Fruit fly (Drosophila melanogaster) whole organism, adult: ENCODE measurements around the gene CG31697.
A peak's percentile ranks its signal among the peaks of the same experiment; 100 is the strongest.

Experiments
- CG11617 ChIP-seq: fragments of 200-800 bp; sonication (Bioruptor generic); optimal IDR thresholded peaks from 2 replicates; lab custom pipeline; 2017; ENCODE audit warnings: mild to moderate bottlenecking, missing biosample characterization, missing genetic modification reagents, missing genetic modification characterization
- CG12768 ChIP-seq: fragments of 200-800 bp; sonication (Bioruptor generic); optimal IDR thresholded peaks from 2 replicates; lab custom pipeline; 2017; ENCODE audit warnings: missing biosample characterization, missing genetic modification characterization, mild to moderate bottlenecking, moderate library complexity, missing genetic modification reagents
- CG14711 ChIP-seq: fragments of 200-800 bp; sonication (Bioruptor generic); optimal IDR thresholded peaks from 2 replicates; lab custom pipeline; 2018; ENCODE audit warnings: missing biosample characterization, mild to moderate bottlenecking, missing genetic modification characterization, moderate library complexity
- CG1620 ChIP-seq: fragments of 200-800 bp; sonication (Bioruptor generic); optimal IDR thresholded peaks from 2 replicates; lab custom pipeline; 2016; ENCODE audit warnings: missing biosample characterization, missing genetic modification characterization
- CG33017 ChIP-seq: fragments of 200-800 bp; sonication (Bioruptor generic); optimal IDR thresholded peaks from 2 replicates; lab custom pipeline; 2018; ENCODE audit warnings: missing biosample characterization, mild to moderate bottlenecking, missing genetic modification characterization, moderate library complexity
- CG5204 ChIP-seq: fragments of 200-800 bp; sonication (Bioruptor generic); optimal IDR thresholded peaks from 2 replicates; lab custom pipeline; 2016; ENCODE audit warnings: missing biosample characterization, missing genetic modification characterization
- CG7045 ChIP-seq: fragments of 200-800 bp; sonication (Bioruptor generic); optimal IDR thresholded peaks from 2 replicates; lab custom pipeline; 2017; ENCODE audit warnings: missing biosample characterization, mild to moderate bottlenecking, missing genetic modification characterization
- CG7101 ChIP-seq: fragments of 200-800 bp; sonication (Bioruptor generic); optimal IDR thresholded peaks from 2 replicates; lab custom pipeline; 2018; ENCODE audit warnings: missing biosample characterization, mild to moderate bottlenecking, missing genetic modification characterization, moderate library complexity
- Clk ChIP-seq: fragments of 200-800 bp; sonication (Bioruptor generic); optimal IDR thresholded peaks from 2 replicates; lab custom pipeline; 2017; ENCODE audit warnings: missing biosample characterization, missing genetic modification characterization
- Crg-1 ChIP-seq: fragments of 200-800 bp; sonication (Bioruptor generic); optimal IDR thresholded peaks from 2 replicates; lab custom pipeline; 2016; ENCODE audit warnings: missing biosample characterization, missing genetic modification characterization
- Hr96 ChIP-seq: fragments of 200-800 bp; sonication (Bioruptor generic); optimal IDR thresholded peaks from 2 replicates; lab custom pipeline; 2016; ENCODE audit warnings: missing biosample characterization, missing genetic modification characterization
- Mnt ChIP-seq: fragments of 200-800 bp; sonication (Bioruptor generic); optimal IDR thresholded peaks from 2 replicates; lab custom pipeline; 2016; ENCODE audit warnings: missing biosample characterization, mild to moderate bottlenecking, missing genetic modification characterization
- bab1 ChIP-seq: fragments of 200-800 bp; sonication (Bioruptor generic); optimal IDR thresholded peaks from 3 replicates; lab custom pipeline; 2019; ENCODE audit warnings: missing biosample characterization, mild to moderate bottlenecking, missing genetic modification characterization, moderate library complexity
- cic ChIP-seq: fragments of 200-800 bp; sonication (Bioruptor generic); optimal IDR thresholded peaks from 2 replicates; lab custom pipeline; 2017; ENCODE audit warnings: missing biosample characterization, mild to moderate bottlenecking, missing genetic modification characterization, moderate library complexity
- cnc ChIP-seq, 2 experiments: fragments of >200 bp; optimal IDR thresholded peaks; 2 replicates each; lab custom pipeline; 2017
- kay ChIP-seq: fragments of 200-800 bp; sonication (Bioruptor generic); peaks from one replicate; lab custom pipeline; 2016; ENCODE audit warnings: missing biosample characterization, missing genetic modification characterization, borderline replicate concordance
- ovo ChIP-seq: fragments of 200-800 bp; sonication (Bioruptor generic); optimal IDR thresholded peaks from 2 replicates; lab custom pipeline; 2016; ENCODE audit warnings: missing biosample characterization, missing genetic modification characterization
- pad ChIP-seq: fragments of 200-800 bp; sonication (Bioruptor generic); optimal IDR thresholded peaks from 3 replicates; lab custom pipeline; 2017; ENCODE audit warnings: missing biosample characterization, missing genetic modification characterization, mild to moderate bottlenecking, moderate library complexity, missing genetic modification reagents
- tj ChIP-seq: fragments of 200-800 bp; sonication (Bioruptor generic); optimal IDR thresholded peaks from 3 replicates; lab custom pipeline; 2017; ENCODE audit warnings: missing biosample characterization, mild to moderate bottlenecking, missing genetic modification characterization, moderate library complexity
- toe ChIP-seq: fragments of 200-800 bp; sonication (Bioruptor generic); optimal IDR thresholded peaks from 2 replicates; lab custom pipeline; 2016; ENCODE audit warnings: missing biosample characterization, missing genetic modification characterization

Gene CG31697

DNA sequence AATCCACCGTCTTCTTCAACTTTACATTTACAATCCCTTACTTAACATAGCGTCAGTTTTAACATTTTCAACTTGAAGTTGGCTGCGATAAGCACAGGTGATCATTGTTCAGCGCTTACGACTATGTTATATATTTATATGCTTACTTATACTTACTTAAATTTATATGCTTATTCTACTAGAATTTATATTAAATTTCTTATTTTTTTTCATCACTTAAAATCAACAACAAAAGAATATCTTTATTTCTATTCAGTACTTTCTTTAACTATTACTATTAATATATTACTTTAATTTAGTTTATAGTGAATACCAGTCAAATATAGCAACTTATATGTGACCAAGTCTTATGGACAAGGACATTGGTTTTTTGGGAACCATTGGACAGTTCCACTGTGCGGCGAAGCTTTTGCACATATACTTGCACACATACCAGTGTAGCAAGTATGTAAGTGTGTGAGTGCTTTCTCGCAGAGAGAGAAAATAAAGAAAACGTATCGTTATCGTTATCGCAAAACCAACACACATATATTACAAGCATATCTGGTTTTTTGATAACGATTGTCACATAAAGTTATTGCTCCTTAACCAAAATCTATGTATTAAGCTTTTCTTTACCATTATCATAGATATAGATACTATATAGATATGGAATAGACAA is 18.0 kb upstream of the CG31697 start, which contains the start of gene Hasp:
Gene Hasp, minus strand, starts transcription at position 51 of the 661 bp plus-strand sequence.
- TF ChIP-seq Clk (GFP tag; lab: Kevin White, UChicago) (no peak), CG14711 (peak; percentile 8), CG5204 (GFP tag; lab: Kevin White, UChicago) (peak; percentile 25), CG7045 (GFP tag; lab: Kevin White, UChicago) (peak; percentile 25)

DNA sequence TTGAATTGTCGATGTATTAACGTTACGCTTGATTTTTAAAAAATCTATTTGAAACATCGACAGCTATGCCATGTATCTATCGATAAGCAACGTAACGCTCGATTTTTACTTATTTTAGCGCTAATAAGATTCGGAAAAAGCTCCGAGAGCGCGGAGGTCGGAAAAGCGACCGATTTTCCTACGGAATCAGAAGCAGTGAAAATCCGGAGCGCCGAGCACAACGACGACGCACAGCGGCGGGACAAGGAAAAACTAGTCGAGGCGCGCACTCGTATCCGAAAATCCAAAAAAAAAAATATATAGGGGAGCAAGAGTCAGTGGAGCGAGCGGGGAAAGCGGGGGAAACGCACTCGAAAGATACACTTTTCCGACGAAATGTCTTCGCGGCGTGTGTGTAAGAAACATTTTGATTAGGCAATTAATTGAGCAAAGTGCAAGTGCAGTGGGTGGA is 16.6 kb upstream of the CG31697 start, which contains the start of gene CG10132:
Gene CG10132, plus strand, starts transcription at position 189 of the 451 bp plus-strand sequence.
- TF ChIP-seq CG33017 (no peak), cic (GFP tag; lab: Kevin White, UChicago) (no peak), pad (GFP tag; lab: Kevin White, UChicago) (no peak), ovo (no peak), kay (GFP tag; lab: Kevin White, UChicago) (no peak), Crg-1 (GFP tag; lab: Kevin White, UChicago) (no peak), CG14711 (no peak), tj (GFP tag; lab: Kevin White, UChicago) (no peak), bab1 (GFP tag; lab: Kevin White, UChicago) (no peak), toe (GFP tag; lab: Kevin White, UChicago) (no peak), CG7101 (tag; lab: Kevin White, UChicago) (no peak), cnc (optimal IDR thresholded peaks at IDR 0.05; lab: Kevin White, UChicago) (no peak), CG5204 (GFP tag; lab: Kevin White, UChicago) (no peak), CG11617 (GFP tag; lab: Kevin White, UChicago) (no peak)

DNA sequence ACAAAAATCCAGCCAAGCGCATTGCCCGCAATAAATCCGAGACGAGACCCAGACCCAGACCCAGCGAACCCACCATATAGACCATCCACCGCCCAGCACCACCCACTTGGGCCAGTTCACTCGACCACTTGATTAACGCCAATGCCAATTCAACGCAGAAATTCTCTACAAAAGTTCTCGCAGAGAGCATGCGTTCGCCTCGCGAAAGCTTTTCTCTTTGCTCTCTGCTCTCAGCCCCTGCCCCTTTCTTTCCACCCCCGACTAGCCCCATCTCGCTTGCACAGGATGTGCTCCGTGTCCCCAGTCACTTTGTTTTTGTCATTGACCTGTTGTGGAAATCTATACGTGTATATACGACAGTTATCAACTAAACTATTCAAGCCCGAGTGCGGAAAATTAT is 15.6 kb upstream of the CG31697 start:
- TF ChIP-seq CG12768 (GFP tag; lab: Kevin White, UChicago) (peak; percentile 4), CG1620 (GFP tag; lab: Kevin White, UChicago) (no peak), CG5204 (GFP tag; lab: Kevin White, UChicago) (no peak)

DNA sequence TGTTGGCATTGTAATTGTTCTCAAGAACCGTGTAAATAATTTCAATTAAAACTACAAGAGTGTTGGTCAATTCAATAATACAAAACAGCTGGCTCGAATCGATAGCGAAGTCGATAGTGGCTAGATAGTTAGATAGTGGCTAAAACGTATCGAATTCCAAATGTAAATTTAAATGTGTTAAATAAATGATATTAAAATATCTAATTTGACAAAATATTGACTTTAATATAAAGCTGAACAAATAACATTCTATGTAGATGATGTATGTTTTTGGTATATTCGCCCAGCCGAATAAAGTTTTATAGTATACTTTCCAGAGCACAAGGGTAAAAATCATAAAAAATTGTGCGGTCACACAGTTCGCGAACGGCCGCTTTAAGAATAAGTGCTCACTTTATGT is 8.9 kb upstream of the CG31697 start, which contains the start of the genes Dpm1 and CG10137:
Gene Dpm1, minus strand, starts transcription at position 53 of the 400 bp plus-strand sequence.
Gene CG10137, plus strand, starts transcription at position 371 of the 400 bp plus-strand sequence.
- TF ChIP-seq cnc (optimal IDR thresholded peaks at IDR 0.05; lab: Kevin White, UChicago) (no peak), CG7101 (tag; lab: Kevin White, UChicago) (peak; percentile 26), Mnt (GFP tag; lab: Kevin White, UChicago) (peak; percentile 12), bab1 (GFP tag; lab: Kevin White, UChicago) (peak; percentile 60), pad (GFP tag; lab: Kevin White, UChicago) (peak; percentile 19), CG1620 (GFP tag; lab: Kevin White, UChicago) (peak; percentile 30), Hr96 (no peak), CG11617 (GFP tag; lab: Kevin White, UChicago) (no peak), toe (GFP tag; lab: Kevin White, UChicago) (no peak), Crg-1 (GFP tag; lab: Kevin White, UChicago) (no peak), CG33017 (no peak), cic (GFP tag; lab: Kevin White, UChicago) (no peak), ovo (no peak), CG14711 (no peak), tj (GFP tag; lab: Kevin White, UChicago) (no peak), CG12768 (GFP tag; lab: Kevin White, UChicago) (no peak), Clk (GFP tag; lab: Kevin White, UChicago) (no peak), CG5204 (GFP tag; lab: Kevin White, UChicago) (no peak), CG7045 (GFP tag; lab: Kevin White, UChicago) (no peak), kay (GFP tag; lab: Kevin White, UChicago) (no peak)

DNA sequence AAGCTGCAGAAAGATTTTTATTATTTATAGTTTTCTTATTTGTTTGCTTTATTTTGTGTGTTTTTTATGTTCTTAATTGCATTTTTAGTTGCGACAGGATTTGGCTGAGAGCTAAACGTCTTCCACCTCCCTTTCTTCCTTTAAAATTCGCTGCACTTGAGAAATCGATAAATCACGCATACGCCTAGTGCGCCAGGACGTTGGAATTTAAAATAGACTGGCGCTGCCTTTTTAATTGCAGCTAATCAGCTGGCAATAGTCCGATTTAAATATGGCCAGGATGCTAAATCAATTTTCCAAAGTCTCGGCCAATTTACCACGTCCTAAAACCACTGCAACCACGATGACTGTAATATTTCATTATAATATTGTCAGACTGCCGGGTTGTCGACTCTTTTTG is 8.4 kb upstream of the CG31697 start:
- TF ChIP-seq tj (GFP tag; lab: Kevin White, UChicago) (no peak), CG11617 (GFP tag; lab: Kevin White, UChicago) (no peak), cic (GFP tag; lab: Kevin White, UChicago) (no peak), cnc (optimal IDR thresholded peaks at IDR 0.05; lab: Kevin White, UChicago) (no peak), CG12768 (GFP tag; lab: Kevin White, UChicago) (no peak)

DNA sequence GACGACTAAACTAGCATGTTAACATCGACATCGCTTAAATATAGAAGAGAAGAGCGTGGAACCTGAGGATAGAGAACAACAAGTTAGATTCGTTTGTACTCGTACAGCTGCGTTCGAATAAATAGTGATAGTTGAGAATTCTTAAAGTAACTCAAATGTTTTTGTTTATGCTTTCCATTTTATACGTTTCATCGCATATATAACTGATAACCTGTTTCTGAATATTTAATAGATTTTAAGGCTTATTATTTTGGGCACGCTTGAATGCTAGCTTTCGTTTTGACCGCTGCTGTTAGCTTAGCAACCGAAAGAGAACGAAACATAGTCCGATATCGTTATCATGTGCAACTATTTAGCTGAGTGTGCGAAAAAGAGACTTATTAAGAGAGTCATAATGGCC is 6.9 kb upstream of the CG31697 start:
- TF ChIP-seq CG12768 (GFP tag; lab: Kevin White, UChicago) (peak; percentile 99), bab1 (GFP tag; lab: Kevin White, UChicago) (peak; percentile 99), CG5204 (GFP tag; lab: Kevin White, UChicago) (peak; percentile 98), Clk (GFP tag; lab: Kevin White, UChicago) (peak; percentile 97), kay (GFP tag; lab: Kevin White, UChicago) (peak; percentile 99), CG33017 (peak; percentile 100), ovo (peak; percentile 60), Hr96 (peak; percentile 98), tj (GFP tag; lab: Kevin White, UChicago) (peak; percentile 86), toe (GFP tag; lab: Kevin White, UChicago) (peak; percentile 96), Crg-1 (GFP tag; lab: Kevin White, UChicago) (peak; percentile 95), CG1620 (GFP tag; lab: Kevin White, UChicago) (peak; percentile 96), cic (GFP tag; lab: Kevin White, UChicago) (peak; percentile 97), CG7045 (GFP tag; lab: Kevin White, UChicago) (peak; percentile 99), Mnt (GFP tag; lab: Kevin White, UChicago) (peak; percentile 92), CG14711 (peak; percentile 98), CG7101 (tag; lab: Kevin White, UChicago) (peak; percentile 99), CG11617 (GFP tag; lab: Kevin White, UChicago) (peak; percentile 99), cnc (optimal IDR thresholded peaks at IDR 0.05; lab: Kevin White, UChicago) (no peak), pad (GFP tag; lab: Kevin White, UChicago) (peak; percentile 95)
